Worm (Caenorhabditis elegans) whole organism, early embryonic: ENCODE data around the gene H32C10.1.
A peak's percentile ranks its signal among the peaks of the same experiment; 100 is the strongest.

Experiments
- B0310.2 ChIP-seq: sonication (generic microtip); optimal IDR thresholded peaks from 2 replicates; lab custom pipeline; 2016; ENCODE audit warnings: mild to moderate bottlenecking, missing genetic modification characterization, missing compliant biosample characterization
- F13C5.2 ChIP-seq: sonication (generic microtip); optimal IDR thresholded peaks from 2 replicates; lab custom pipeline; 2017; ENCODE audit warnings: mild to moderate bottlenecking, missing genetic modification characterization, inconsistent platforms, missing compliant biosample characterization
- aly-1 ChIP-seq: sonication (generic microtip); optimal IDR thresholded peaks from 2 replicates; lab custom pipeline; 2016; ENCODE audit warnings: missing genetic modification characterization, missing compliant biosample characterization
- ama-1 ChIP-seq: fragments of 150-350 bp; optimal IDR thresholded peaks from 2 replicates; lab custom pipeline; 2014
- ceh-13 ChIP-seq: fragments of 200-800 bp; sonication (Bioruptor generic); optimal IDR thresholded peaks from 2 replicates; lab custom pipeline; 2018; ENCODE audit warnings: mild to moderate bottlenecking, missing genetic modification characterization, missing compliant biosample characterization
- ceh-36 ChIP-seq: sonication (generic microtip); optimal IDR thresholded peaks from 2 replicates; lab custom pipeline; 2016; ENCODE audit warnings: missing genetic modification characterization, inconsistent platforms, missing compliant biosample characterization
- ets-7 ChIP-seq: sonication (generic microtip); optimal IDR thresholded peaks from 2 replicates; lab custom pipeline; 2016; ENCODE audit warnings: missing genotype, missing genetic modification characterization, missing compliant biosample characterization
- flt-1 ChIP-seq: fragments of 200-800 bp; sonication (Bioruptor generic); IDR thresholded peaks from 2 replicates; pipeline ENCODE4 v1.3.6; 2022; ENCODE audit warnings: missing genetic modification characterization, missing compliant biosample characterization
- hmbx-1 ChIP-seq: sonication (generic microtip); optimal IDR thresholded peaks from 2 replicates; lab custom pipeline; 2016; ENCODE audit warnings: mild to moderate bottlenecking, missing genetic modification characterization, missing compliant biosample characterization
- hmg-4 ChIP-seq: fragments of 200-800 bp; sonication (Bioruptor generic); optimal IDR thresholded peaks from 2 replicates; lab custom pipeline; 2018; ENCODE audit warnings: mild to moderate bottlenecking, missing genetic modification characterization, missing compliant biosample characterization
- hnd-1 ChIP-seq: sonication (generic microtip); optimal IDR thresholded peaks from 2 replicates; lab custom pipeline; 2016; ENCODE audit warnings: missing genetic modification characterization, missing compliant biosample characterization
- pes-1 ChIP-seq: fragments of 200-800 bp; sonication (Bioruptor generic); IDR thresholded peaks from 2 replicates; pipeline ENCODE4 v1.3.6; 2022; ENCODE audit warnings: missing genetic modification reagents, missing genetic modification characterization, missing compliant biosample characterization
- scrt-1 ChIP-seq: fragments of 200-800 bp; sonication (Bioruptor generic); IDR thresholded peaks from 2 replicates; pipeline ENCODE4 v1.3.6; 2022; ENCODE audit warnings: missing genetic modification characterization, missing compliant biosample characterization
- sea-1 ChIP-seq: fragments of 200-800 bp; sonication (Bioruptor generic); conservative IDR thresholded peaks from 2 replicates; pipeline ENCODE4 v1.3.6; 2022; ENCODE audit warnings: missing genetic modification characterization, missing compliant biosample characterization
- tbx-11 ChIP-seq: fragments of 200-800 bp; sonication (Bioruptor generic); IDR thresholded peaks from 2 replicates; pipeline ENCODE4 v1.3.6; 2022; ENCODE audit warnings: missing genetic modification characterization, missing compliant biosample characterization
- tbx-37 ChIP-seq: fragments of 200-800 bp; sonication (Bioruptor generic); conservative IDR thresholded peaks from 2 replicates; pipeline ENCODE4 v1.3.6; 2022; ENCODE audit warnings: missing genetic modification reagents, missing genetic modification characterization, missing compliant biosample characterization
- tra-4 ChIP-seq: sonication (generic microtip); optimal IDR thresholded peaks from 2 replicates; lab custom pipeline; 2017; ENCODE audit warnings: missing genetic modification characterization, missing compliant biosample characterization

The H32C10.1 gene

ce11 chrIV:5928957-5929356, 5.2 kb upstream of the H32C10.1 start:
- no peak for TF ChIP-seq hmg-4 (GFP tag; lab: Kevin White, UChicago)
- TF ChIP-seq ceh-36 (tag; lab: Kevin White, UChicago): no peak
- TF ChIP-seq hmbx-1 (tag; lab: Kevin White, UChicago): no peak
- no peak for TF ChIP-seq flt-1 (GFP tag; lab: Robert Waterston, UW)
- no peak for TF ChIP-seq ets-7 (tag; lab: Kevin White, UChicago)
- TF ChIP-seq tbx-11 (GFP tag; lab: Robert Waterston, UW): no peak
- TF ChIP-seq B0310.2 (tag; lab: Kevin White, UChicago): no peak

- no peak for TF ChIP-seq ceh-36 (tag; lab: Kevin White, UChicago)
- TF ChIP-seq flt-1 (GFP tag; lab: Robert Waterston, UW): no peak
- TF ChIP-seq scrt-1 (GFP tag; lab: Robert Waterston, UW): no peak
- TF ChIP-seq tra-4 (tag; lab: Kevin White, UChicago): no peak
- no peak for TF ChIP-seq ets-7 (tag; lab: Kevin White, UChicago)
- no peak for TF ChIP-seq aly-1 (tag; lab: Kevin White, UChicago)
- no peak for TF ChIP-seq B0310.2 (tag; lab: Kevin White, UChicago)
- TF ChIP-seq hnd-1 (tag; lab: Kevin White, UChicago): no peak
- TF ChIP-seq hmbx-1 (tag; lab: Kevin White, UChicago): no peak
- no peak for TF ChIP-seq tbx-11 (GFP tag; lab: Robert Waterston, UW)
- no peak for TF ChIP-seq tbx-37
- TF ChIP-seq F13C5.2: no peak
- no peak for TF ChIP-seq sea-1 (GFP tag; lab: Robert Waterston, UW)
- no peak for TF ChIP-seq hmg-4 (GFP tag; lab: Kevin White, UChicago)
- TF ChIP-seq ceh-13 (GFP tag; lab: Kevin White, UChicago): no peak
- TF ChIP-seq ama-1 (lab: Kevin White, UChicago): no peak
- no peak for TF ChIP-seq pes-1 (GFP tag; lab: Robert Waterston, UW)
These were observed 3.8 kb upstream of the H32C10.1 start, which contains the start of gene lin-33 for ce11 chrIV:5930345-5930744. Gene lin-33 (plus strand): TSS chrIV:5930645.

ce11 chrIV:5937106-5937505, 3.0 kb downstream of the H32C10.1 start:
- no peak for TF ChIP-seq tbx-11 (GFP tag; lab: Robert Waterston, UW)
- TF ChIP-seq tbx-37: no peak
- TF ChIP-seq pes-1 (GFP tag; lab: Robert Waterston, UW): no peak
- no peak for TF ChIP-seq sea-1 (GFP tag; lab: Robert Waterston, UW)
- no peak for TF ChIP-seq B0310.2 (tag; lab: Kevin White, UChicago)
- TF ChIP-seq ets-7 (tag; lab: Kevin White, UChicago): no peak

ce11 chrIV:5939122-5939521, 5.0 kb downstream of the H32C10.1 start, which contains the start of gene mcu-1:
Gene mcu-1 (minus strand): TSS chrIV:5939230.
- TF ChIP-seq flt-1 (GFP tag; lab: Robert Waterston, UW) (no peak), ceh-36 (tag; lab: Kevin White, UChicago) (no peak), tbx-37 (no peak), ceh-13 (GFP tag; lab: Kevin White, UChicago) (no peak), F13C5.2 (no peak), scrt-1 (GFP tag; lab: Robert Waterston, UW) (no peak), hmg-4 (GFP tag; lab: Kevin White, UChicago) (no peak)

ce11 chrIV:5939908-5940307, 5.8 kb downstream of the H32C10.1 start:
- TF ChIP-seq tra-4 (tag; lab: Kevin White, UChicago): no peak
- TF ChIP-seq sea-1 (GFP tag; lab: Robert Waterston, UW): no peak
- TF ChIP-seq scrt-1 (GFP tag; lab: Robert Waterston, UW): no peak
- no peak for TF ChIP-seq aly-1 (tag; lab: Kevin White, UChicago)
- TF ChIP-seq ama-1 (lab: Kevin White, UChicago): no peak
- TF ChIP-seq flt-1 (GFP tag; lab: Robert Waterston, UW): no peak
- TF ChIP-seq tbx-11 (GFP tag; lab: Robert Waterston, UW): no peak

DNA sequence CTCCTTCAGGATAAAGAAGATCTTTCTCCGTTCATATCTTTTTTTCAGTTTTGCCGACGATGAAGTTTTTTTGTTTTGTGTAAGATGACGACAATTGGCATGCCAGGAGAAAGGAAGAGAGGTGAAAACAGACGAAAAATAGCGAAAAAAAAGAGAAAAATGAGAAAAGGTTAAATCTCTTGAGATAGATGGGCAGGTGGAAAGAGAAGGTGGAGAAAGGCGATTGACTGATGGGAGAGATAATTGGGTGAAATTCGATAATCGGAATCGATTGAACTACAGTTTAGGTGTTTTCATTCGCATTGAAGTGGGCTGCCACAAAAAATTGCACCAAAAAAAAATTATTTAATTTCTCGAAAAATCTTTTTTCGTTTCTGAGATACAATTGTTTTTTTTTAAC, 6.5 kb downstream of the H32C10.1 start:
- TF ChIP-seq flt-1 (GFP tag; lab: Robert Waterston, UW) (no peak), pes-1 (GFP tag; lab: Robert Waterston, UW) (no peak), tbx-11 (GFP tag; lab: Robert Waterston, UW) (no peak), aly-1 (tag; lab: Kevin White, UChicago) (no peak), F13C5.2 (no peak), scrt-1 (GFP tag; lab: Robert Waterston, UW) (no peak), ets-7 (tag; lab: Kevin White, UChicago) (no peak), ceh-36 (tag; lab: Kevin White, UChicago) (no peak), ama-1 (lab: Kevin White, UChicago) (no peak), B0310.2 (tag; lab: Kevin White, UChicago) (no peak)

DNA sequence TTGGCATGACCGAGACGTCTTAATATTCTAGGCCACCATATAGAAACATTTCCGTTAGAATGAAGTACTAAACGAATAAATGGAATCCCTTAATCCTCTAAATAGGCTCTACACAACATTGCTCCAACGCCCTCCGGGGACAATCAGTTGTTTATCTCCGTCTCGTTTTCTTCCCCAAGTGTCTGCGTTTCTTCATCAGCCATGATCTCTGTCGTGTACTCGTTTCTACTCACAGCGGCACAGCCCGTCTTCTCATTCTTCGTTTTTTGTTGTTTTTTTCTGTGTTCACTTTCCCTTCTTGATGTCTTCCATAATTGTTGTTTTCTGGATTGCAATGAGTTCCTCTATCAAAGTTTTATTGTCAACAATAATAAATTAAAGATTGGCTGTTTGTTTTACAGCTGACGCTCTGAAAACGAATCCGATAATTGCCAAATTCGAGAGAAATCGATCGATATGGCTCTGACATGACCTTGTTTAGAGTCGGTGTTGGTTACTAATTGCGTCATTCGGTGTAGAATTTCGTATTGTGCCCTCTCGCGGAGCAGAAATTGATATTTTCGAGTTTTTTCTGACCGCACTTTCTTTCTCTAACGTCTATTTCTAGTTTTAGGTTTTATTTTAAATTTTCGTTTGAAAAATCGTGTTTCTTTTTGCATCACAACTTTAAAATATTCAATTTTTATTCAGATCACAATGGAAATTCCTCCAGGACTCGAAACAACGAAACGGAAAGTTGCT, 7.3 kb downstream of the H32C10.1 start, which contains the start of gene pfkb-1.2:
pfkb-1.2 (plus strand) TSS at position 691 of the 741 bp plus-strand sequence.
- no peak for TF ChIP-seq flt-1 (GFP tag; lab: Robert Waterston, UW)
- peak; percentile 14 for TF ChIP-seq aly-1 (tag; lab: Kevin White, UChicago)

- no peak for TF ChIP-seq ets-7 (tag; lab: Kevin White, UChicago)
These were observed 10.0 kb downstream of the H32C10.1 start for ce11 chrIV:5944172-5944571.
